Worm (Caenorhabditis elegans): ENCODE measurements around the gene aff-1.

DNA sequence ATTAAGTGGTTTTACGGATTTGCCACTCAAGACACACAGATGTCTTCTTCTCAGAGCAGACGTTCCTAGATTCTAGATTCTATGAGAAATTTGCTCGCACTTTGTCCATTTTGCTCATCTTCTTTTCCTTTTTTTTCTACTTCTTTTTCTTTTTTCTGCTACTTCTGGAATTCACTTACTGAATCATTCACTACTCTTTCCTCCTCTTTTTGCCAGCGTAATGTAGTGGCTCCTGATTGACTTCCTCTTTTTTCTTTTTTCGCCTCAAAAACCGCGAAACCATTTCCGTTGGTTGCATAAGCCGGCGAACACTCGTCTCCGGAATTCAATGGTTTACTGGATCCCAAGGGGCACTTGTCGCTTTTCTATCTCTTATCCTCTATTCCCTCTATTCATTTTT, 31.3 kb downstream of the aff-1 start:
- TF ChIP-seq nhr-67 (tag; optimal IDR thresholded peaks at IDR 0.05) (no peak), sea-2 (GFP tag; optimal IDR thresholded peaks at IDR 0.05) (no peak), daf-12 (tag; optimal IDR thresholded peaks at IDR 0.05) (no peak), fkh-10 (GFP tag; optimal IDR thresholded peaks at IDR 0.05) (peak; percentile 14), fos-1 (tag; optimal IDR thresholded peaks at IDR 0.05) (no peak), lin-39 (tag; optimal IDR thresholded peaks at IDR 0.05) (no peak)

Data from whole organism, L3 larva.